Fruit fly (Drosophila melanogaster) whole organism, prepupa: ENCODE data around the gene spir.

Experiments
- CG11762 ChIP-seq: fragments of 200-800 bp; sonication (Bioruptor generic); optimal IDR thresholded peaks from 3 replicates; lab custom pipeline; 2016; ENCODE audit warnings: missing biosample characterization, missing genetic modification characterization; ENCODE audit not compliant: insufficient read depth
- CG11902 ChIP-seq: fragments of 200-800 bp; sonication (Bioruptor generic); optimal IDR thresholded peaks from 3 replicates; lab custom pipeline; 2016; ENCODE audit warnings: missing biosample characterization, missing genetic modification characterization
- CG32006 ChIP-seq: fragments of 200-800 bp; sonication (Bioruptor generic); optimal IDR thresholded peaks from 3 replicates; lab custom pipeline; 2017; ENCODE audit warnings: missing biosample characterization, mild to moderate bottlenecking, missing genetic modification characterization
- CG9139 ChIP-seq: fragments of 200-800 bp; sonication (Bioruptor generic); optimal IDR thresholded peaks from 3 replicates; lab custom pipeline; 2017; ENCODE audit warnings: missing biosample characterization, mild to moderate bottlenecking, missing genetic modification characterization
- Ets96B ChIP-seq: fragments of 200-800 bp; optimal IDR thresholded peaks from 2 replicates; lab custom pipeline; 2019; ENCODE audit warnings: missing biosample characterization, mild to moderate bottlenecking, missing genetic modification characterization, moderate library complexity
- acj6 ChIP-seq: fragments of 200-800 bp; sonication (Bioruptor generic); optimal IDR thresholded peaks from 3 replicates; lab custom pipeline; 2016; ENCODE audit warnings: missing biosample characterization, missing genetic modification characterization

DNA sequence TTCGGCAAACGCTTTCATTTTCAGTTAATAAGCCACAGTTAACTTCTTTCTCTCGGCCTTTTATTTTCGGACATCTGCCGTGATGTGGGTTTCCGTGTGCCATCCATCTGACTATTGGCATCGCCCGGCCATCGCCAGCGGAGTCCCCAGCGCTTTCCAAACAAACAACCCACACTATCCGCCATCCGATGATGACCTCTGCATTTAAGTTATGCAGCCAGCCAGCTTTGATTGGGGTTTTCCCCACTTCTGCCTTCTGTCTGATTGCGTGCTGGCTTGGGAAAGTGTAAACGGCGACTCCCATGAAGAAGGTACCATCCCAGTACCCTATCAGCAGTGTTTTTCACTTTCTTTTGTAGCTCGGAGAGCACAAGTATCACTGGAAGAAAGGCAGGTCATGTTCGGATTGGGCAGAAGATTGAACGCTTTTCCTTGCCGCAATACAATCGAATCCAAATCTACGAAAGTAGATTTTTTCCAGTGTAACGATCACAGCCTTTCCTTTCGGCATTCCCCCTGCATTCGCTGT is 2.2 kb downstream of the spir start:
- no peak for TF ChIP-seq CG9139
- no peak for TF ChIP-seq CG11902
- TF ChIP-seq Ets96B (tag; lab: Kevin White, UChicago): no peak
- TF ChIP-seq acj6 (GFP tag; lab: Kevin White, UChicago): no peak
- TF ChIP-seq CG32006: no peak
- no peak for TF ChIP-seq CG11762 (GFP tag; lab: Kevin White, UChicago)
